Worm (Caenorhabditis elegans) whole organism, L4/young adult: ENCODE measurements around the gene cyl-1.

Experiments used
- W03F9.2 ChIP-seq: fragments of 150-350 bp; optimal IDR thresholded peaks from 2 replicates; lab custom pipeline; 2014; ENCODE audit warnings: missing biosample characterization, missing genetic modification characterization
- dao-5 ChIP-seq: sonication (generic microtip); optimal IDR thresholded peaks from 2 replicates; lab custom pipeline; 2016; ENCODE audit warnings: missing genotype, missing genetic modification characterization, moderate library complexity, missing compliant biosample characterization
- him-1 ChIP-seq: sonication (generic microtip); optimal IDR thresholded peaks from 2 replicates; lab custom pipeline; 2016; ENCODE audit warnings: missing genotype, missing genetic modification reagents, missing genetic modification characterization, missing compliant biosample characterization

ce11 chrV:12013298-12013697 lies 19.8 kb upstream of the cyl-1 start, which contains the start of gene add-2:
- no peak for TF ChIP-seq dao-5 (tag; lab: Kevin White, UChicago)
- no peak for TF ChIP-seq him-1 (tag; lab: Kevin White, UChicago)
- no peak for TF ChIP-seq W03F9.2 (tag; lab: Kevin White, UChicago)
